Worm (Caenorhabditis elegans): Measurements from ENCODE around the gene srv-15.

DNA sequence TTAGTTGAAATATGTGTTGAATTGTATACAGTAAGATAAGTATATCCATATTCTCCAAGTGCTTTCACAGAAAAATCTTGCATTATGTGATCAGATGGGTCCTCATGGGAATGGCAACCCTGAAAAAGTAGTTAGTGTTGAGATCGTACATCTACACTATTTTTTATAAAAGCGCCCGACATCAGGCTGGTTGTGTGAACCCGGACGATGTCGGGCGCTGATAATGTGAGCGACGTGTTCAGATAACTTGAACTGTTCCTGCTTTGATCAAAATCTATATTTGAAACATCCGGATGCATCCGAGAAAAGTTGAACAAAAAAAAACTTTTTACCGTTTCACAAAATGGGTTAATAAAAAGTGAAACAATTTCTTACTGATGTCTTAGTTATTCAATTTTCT is 8.7 kb downstream of the srv-15 start:
- TF ChIP-seq him-1 (tag; optimal IDR thresholded peaks at IDR 0.05), result no peak
- no peak for TF ChIP-seq W03F9.2 (tag; optimal IDR thresholded peaks at IDR 0.05)

All from whole organism, L4/young adult.